Fruit fly (Drosophila melanogaster): ENCODE data around the gene CG2225.

The CG2225 gene

dm6 chr2L:21658529-21659009, 18.8 kb downstream of the CG2225 start, which contains the start of gene Cul2 (continued):
- TF ChIP-seq her (GFP tag; optimal IDR thresholded peaks at IDR 0.05) = peak; percentile 21
- TF ChIP-seq CG3281 (GFP tag; optimal IDR thresholded peaks at IDR 0.05) = peak; percentile 2
- no peak for TF ChIP-seq luna (GFP tag; optimal IDR thresholded peaks at IDR 0.05)
- no peak for TF ChIP-seq CG32772 (GFP tag; IDR thresholded peaks at IDR 0.05)
- no peak for TF ChIP-seq peb (GFP tag; IDR thresholded peaks at IDR 0.05)
- no peak for TF ChIP-seq zen (tag; optimal IDR thresholded peaks at IDR 0.05)
- TF ChIP-seq repo (GFP tag; optimal IDR thresholded peaks at IDR 0.05) = no peak
- TF ChIP-seq Awh (GFP tag; IDR thresholded peaks at IDR 0.05) = no peak
- TF ChIP-seq CG10543 (GFP tag; optimal IDR thresholded peaks at IDR 0.05) = no peak
- TF ChIP-seq ssp (GFP tag; IDR thresholded peaks at IDR 0.05) = peak; percentile 96
- no peak for TF ChIP-seq CG17612 (GFP tag; IDR thresholded peaks at IDR 0.05)
- peak; percentile 6 for TF ChIP-seq Side (GFP tag; optimal IDR thresholded peaks at IDR 0.05)
- TF ChIP-seq Dbx (GFP tag; IDR thresholded peaks at IDR 0.05) = no peak
- no peak for TF ChIP-seq fru (optimal IDR thresholded peaks at IDR 0.05)
- TF ChIP-seq H15 (GFP tag; IDR thresholded peaks at IDR 0.05) = no peak
- no peak for TF ChIP-seq CG13894 (tag; optimal IDR thresholded peaks at IDR 0.05)
- no peak for TF ChIP-seq salm (tag; optimal IDR thresholded peaks at IDR 0.05)
- TF ChIP-seq gce (GFP tag; IDR thresholded peaks at IDR 0.05) = no peak
- no peak for TF ChIP-seq gcm (GFP tag; optimal IDR thresholded peaks at IDR 0.05)
- TF ChIP-seq NC2α (GFP tag; optimal IDR thresholded peaks at IDR 0.05) = no peak
- TF ChIP-seq CG11398 (GFP tag; optimal IDR thresholded peaks at IDR 0.05) = no peak
- no peak for TF ChIP-seq sima (GFP tag; optimal IDR thresholded peaks at IDR 0.05)
- TF ChIP-seq tna (GFP tag; IDR thresholded peaks at IDR 0.05; ENCODE audit: partially characterized antibody) = peak; percentile 68
- TF ChIP-seq mam (GFP tag; optimal IDR thresholded peaks at IDR 0.05) = peak; percentile 45
- TF ChIP-seq MTF-1 (GFP tag; optimal IDR thresholded peaks at IDR 0.05; ENCODE audit: borderline replicate concordance) = no peak
- TF ChIP-seq GATAe (GFP tag; conservative IDR thresholded peaks at IDR 0.05) = no peak
- peak; percentile 38 for TF ChIP-seq Neu2 (GFP tag; optimal IDR thresholded peaks at IDR 0.05; ENCODE audit: borderline replicate concordance)
- no peak for TF ChIP-seq al (GFP tag; IDR thresholded peaks at IDR 0.05)
- no peak for TF ChIP-seq lov (optimal IDR thresholded peaks at IDR 0.05)
- no peak for TF ChIP-seq lov (GFP tag; IDR thresholded peaks at IDR 0.05)
- TF ChIP-seq BEAF-32 (GFP tag; optimal IDR thresholded peaks at IDR 0.05) = peak; percentile 88
- peak; percentile 69; the same call in 2 of the 3 replicates for TF ChIP-seq mld (GFP tag; IDR thresholded peaks at IDR 0.05; ENCODE audit: partially characterized antibody)
- TF ChIP-seq Sin3A (optimal IDR thresholded peaks at IDR 0.05) = peak; percentile 24
- TF ChIP-seq gfzf (GFP tag; optimal IDR thresholded peaks at IDR 0.05) = peak; percentile 31
- peak; percentile 14 for TF ChIP-seq Dip3 (GFP tag; optimal IDR thresholded peaks at IDR 0.05)
- TF ChIP-seq Kr (GFP tag; optimal IDR thresholded peaks at IDR 0.05) = no peak
- TF ChIP-seq CG12236 (GFP tag; optimal IDR thresholded peaks at IDR 0.05) = no peak
- TF ChIP-seq jing (GFP tag; optimal IDR thresholded peaks at IDR 0.05) = no peak
- peak; percentile 48; the same call in 2 of the 3 replicates for TF ChIP-seq CG17361 (GFP tag; IDR thresholded peaks at IDR 0.05)
- TF ChIP-seq Jarid2 (GFP tag; optimal IDR thresholded peaks at IDR 0.05) = no peak
- TF ChIP-seq CG1024 (GFP tag; IDR thresholded peaks at IDR 0.05) = no peak; the same call in 1 of the 2 replicates
- TF ChIP-seq CG3726 (GFP tag; IDR thresholded peaks at IDR 0.05) = no peak
- no peak for TF ChIP-seq CG11456 (GFP tag; IDR thresholded peaks at IDR 0.05)
- peak; percentile 72 for TF ChIP-seq CG2129 (GFP tag; IDR thresholded peaks at IDR 0.05; ENCODE audit: partially characterized antibody)
- no peak for TF ChIP-seq Hand (GFP tag; optimal IDR thresholded peaks at IDR 0.05)
- no peak for TF ChIP-seq CG9797 (GFP tag; optimal IDR thresholded peaks at IDR 0.05)
- no peak for TF ChIP-seq CG17912 (GFP tag; optimal IDR thresholded peaks at IDR 0.05)
- no peak for TF ChIP-seq yki (optimal IDR thresholded peaks at IDR 0.05)
- TF ChIP-seq tin (GFP tag; optimal IDR thresholded peaks at IDR 0.05) = peak; percentile 17
- peak; percentile 85 for TF ChIP-seq amos (GFP tag; IDR thresholded peaks at IDR 0.05; ENCODE audit: partially characterized antibody)
- peak; percentile 48 for TF ChIP-seq lilli (GFP tag; optimal IDR thresholded peaks at IDR 0.05)
- TF ChIP-seq zfh1 (GFP tag; IDR thresholded peaks at IDR 0.05) = 0 out of 3 replicates have a peak, but pooled peaks have one; percentile 24

Data from whole organism, embryonic.